Fruit fly (Drosophila melanogaster) whole organism, embryonic: ENCODE results near the gene CG5446.

Source experiments
- Abd-B ChIP-seq: fragments of 200-800 bp; sonication (Bioruptor generic); optimal IDR thresholded peaks from 2 replicates; lab custom pipeline; 2018; ENCODE audit warnings: missing biosample characterization, mild to moderate bottlenecking, missing genetic modification characterization, moderate library complexity
- Ada2b ChIP-seq: fragments of 200-800 bp; sonication (Bioruptor generic); IDR thresholded peaks from 2 replicates; pipeline ENCODE4 v1.3.6; 2022; ENCODE audit warnings: missing biosample characterization, missing genetic modification characterization
- Awh ChIP-seq: fragments of 200-800 bp; sonication (Bioruptor generic); IDR thresholded peaks from 2 replicates; pipeline ENCODE4, ENCODE4 v1.3.6; 2022; ENCODE audit warnings: missing biosample characterization, missing genetic modification characterization
- CG11247 ChIP-seq: fragments of 200-800 bp; sonication (Bioruptor generic); IDR thresholded peaks from 2 replicates; pipeline ENCODE4 v1.3.6; 2022; ENCODE audit warnings: missing biosample characterization, missing genetic modification characterization
- CG12744 ChIP-seq: fragments of 200-800 bp; sonication (Bioruptor generic); optimal IDR thresholded peaks from 2 replicates; lab custom pipeline; 2016; ENCODE audit warnings: missing biosample characterization, missing genetic modification characterization
- CG1529 ChIP-seq: fragments of 200-800 bp; sonication (Bioruptor generic); optimal IDR thresholded peaks from 3 replicates; lab custom pipeline; 2018; ENCODE audit warnings: missing biosample characterization, missing genetic modification characterization
- CG1602 ChIP-seq: fragments of 200-800 bp; sonication (Bioruptor generic); optimal IDR thresholded peaks from 3 replicates; lab custom pipeline; 2016; ENCODE audit warnings: missing biosample characterization, missing genetic modification characterization
- CG18599 ChIP-seq: fragments of 200-800 bp; sonication (Bioruptor generic); optimal IDR thresholded peaks from 3 replicates; lab custom pipeline; 2017; ENCODE audit warnings: missing biosample characterization, missing genetic modification characterization, mild to moderate bottlenecking, moderate library complexity, missing genetic modification reagents
- CG2199 ChIP-seq: fragments of 200-800 bp; sonication (Bioruptor generic); IDR thresholded peaks from 3 replicates; pipeline ENCODE4 v1.3.6; 2022; ENCODE audit warnings: missing biosample characterization, missing genetic modification characterization
- CG2678 ChIP-seq: fragments of 200-800 bp; sonication (Bioruptor generic); optimal IDR thresholded peaks from 3 replicates; lab custom pipeline; 2019; ENCODE audit warnings: missing biosample characterization, mild to moderate bottlenecking, missing genetic modification characterization, moderate library complexity
- CG32767 ChIP-seq: fragments of 200-800 bp; sonication (Bioruptor generic); IDR thresholded peaks from 2 replicates; pipeline ENCODE4 v1.3.6; 2022; ENCODE audit warnings: missing biosample characterization, missing genetic modification characterization
- CG34224 ChIP-seq: fragments of 200-800 bp; sonication (Bioruptor generic); IDR thresholded peaks from 3 replicates; pipeline ENCODE4 v1.3.6; 2022; ENCODE audit warnings: missing biosample characterization, missing genetic modification characterization; ENCODE audit not compliant: partially characterized antibody
- CG4282 ChIP-seq: fragments of 200-800 bp; sonication (Bioruptor generic); optimal IDR thresholded peaks from 2 replicates; lab custom pipeline; 2016; ENCODE audit warnings: missing biosample characterization, missing genetic modification characterization
- CG4404 ChIP-seq: fragments of 200-800 bp; sonication (Bioruptor generic); IDR thresholded peaks from 2 replicates; pipeline ENCODE4 v1.3.6; 2022; ENCODE audit warnings: missing biosample characterization, missing genetic modification characterization
- CG4854 ChIP-seq: fragments of 200-800 bp; sonication (Bioruptor generic); optimal IDR thresholded peaks from 2 replicates; lab custom pipeline; 2016; ENCODE audit warnings: missing biosample characterization, missing genetic modification characterization, inconsistent platforms
- CG5180 ChIP-seq: fragments of 200-800 bp; sonication (Bioruptor generic); optimal IDR thresholded peaks from 3 replicates; lab custom pipeline; 2017; ENCODE audit warnings: missing biosample characterization, missing genetic modification characterization, mild to moderate bottlenecking, moderate library complexity, missing genetic modification reagents
- CG7928 ChIP-seq: fragments of 200-800 bp; sonication (Bioruptor generic); optimal IDR thresholded peaks from 2 replicates; lab custom pipeline; 2017; ENCODE audit warnings: missing biosample characterization, mild to moderate bottlenecking, missing genetic modification characterization
- CG8089 ChIP-seq: fragments of 200-800 bp; sonication (Bioruptor generic); optimal IDR thresholded peaks from 3 replicates; lab custom pipeline; 2016; ENCODE audit warnings: missing biosample characterization, missing genetic modification characterization
- CTCF ChIP-seq: fragments of 200-800 bp; sonication (Bioruptor generic); optimal IDR thresholded peaks from 2 replicates; lab custom pipeline; 2017; ENCODE audit warnings: missing biosample characterization, mild to moderate bottlenecking, missing genetic modification characterization, moderate library complexity
- D19A ChIP-seq: fragments of 200-800 bp; optimal IDR thresholded peaks from 3 replicates; lab custom pipeline; 2019; ENCODE audit warnings: missing biosample characterization, mild to moderate bottlenecking, missing genetic modification characterization, moderate library complexity
- Dll ChIP-seq: fragments of 200-800 bp; sonication (Bioruptor generic); IDR thresholded peaks from 4 replicates; pipeline ENCODE4 v1.3.6; 2022; ENCODE audit warnings: missing biosample characterization, missing genetic modification characterization; ENCODE audit not compliant: partially characterized antibody
- Eip74EF ChIP-seq, 2 experiments: fragments of 200-800 bp in 1 of 2; fragments of >200 bp in 1 of 2; sonication (Bioruptor generic) in 1 of 2; optimal IDR thresholded peaks; 2 replicates each; lab custom pipeline; 2017 to 2019; ENCODE audit warnings: missing biosample characterization in 2 of 2, missing genetic modification characterization in 2 of 2, mild to moderate bottlenecking in 1 of 2, moderate library complexity in 1 of 2
- GATAe ChIP-seq: fragments of 200-800 bp; sonication (Bioruptor generic); conservative IDR thresholded peaks from 2 replicates; pipeline ENCODE4 v1.3.6; 2022; ENCODE audit warnings: missing biosample characterization, missing genetic modification characterization
- Hand ChIP-seq: fragments of 200-800 bp; sonication (Bioruptor generic); optimal IDR thresholded peaks from 2 replicates; lab custom pipeline; 2017; ENCODE audit warnings: mild to moderate bottlenecking, missing biosample characterization, missing genetic modification reagents, missing genetic modification characterization
- Lim3 ChIP-seq: fragments of 200-800 bp; sonication (Bioruptor generic); IDR thresholded peaks from 2 replicates; pipeline ENCODE4 v1.3.6; 2022; ENCODE audit warnings: missing biosample characterization, missing genetic modification characterization
- Med ChIP-seq: fragments of 200-800 bp; sonication (Bioruptor generic); peaks from one replicate; lab custom pipeline; 2016; ENCODE audit warnings: missing biosample characterization, missing genetic modification characterization, mild to moderate bottlenecking, inconsistent platforms, moderate library complexity
- NFAT ChIP-seq: fragments of 200-800 bp; sonication (Bioruptor generic); IDR thresholded peaks from 2 replicates; pipeline ENCODE4 v1.3.6; 2022; ENCODE audit warnings: missing biosample characterization, missing genetic modification characterization
- Rx ChIP-seq: fragments of 200-800 bp; sonication (Bioruptor generic); IDR thresholded peaks from 2 replicates; pipeline ENCODE4 v1.3.6; 2022; ENCODE audit warnings: missing biosample characterization, missing genetic modification characterization
- Spps ChIP-seq: fragments of 200-800 bp; sonication (Bioruptor generic); optimal IDR thresholded peaks from 2 replicates; lab custom pipeline; 2018; ENCODE audit warnings: missing biosample characterization, mild to moderate bottlenecking, missing genetic modification characterization
- Xrp1 ChIP-seq: fragments of 200-800 bp; sonication (Bioruptor generic); IDR thresholded peaks from 2 replicates; pipeline ENCODE4 v1.3.6; 2022; ENCODE audit warnings: missing biosample characterization, missing genetic modification characterization
- al ChIP-seq: fragments of 200-800 bp; sonication (Bioruptor generic); IDR thresholded peaks from 2 replicates; pipeline ENCODE4 v1.3.6; 2022; ENCODE audit warnings: missing biosample characterization, missing genetic modification characterization
- aop ChIP-seq: fragments of 200-800 bp; sonication (Bioruptor generic); IDR thresholded peaks from 2 replicates; pipeline ENCODE4 v1.3.6; 2022; ENCODE audit warnings: missing biosample characterization, missing genetic modification characterization
- ara ChIP-seq: fragments of 200-800 bp; sonication (Bioruptor generic); IDR thresholded peaks from 2 replicates; pipeline ENCODE4 v1.3.6; 2022; ENCODE audit warnings: missing biosample characterization, missing genetic modification characterization
- ato ChIP-seq: fragments of 200-800 bp; sonication (Bioruptor generic); IDR thresholded peaks from 2 replicates; pipeline ENCODE4 v1.3.6; 2022; ENCODE audit warnings: missing biosample characterization, missing genetic modification characterization; ENCODE audit not compliant: partially characterized antibody
- cad ChIP-seq: fragments of >200 bp; optimal IDR thresholded peaks from 2 replicates; lab custom pipeline; 2017; ENCODE audit warnings: missing biosample characterization, missing genetic modification characterization
- crol ChIP-seq: fragments of 200-800 bp; sonication (Bioruptor generic); IDR thresholded peaks from 2 replicates; pipeline ENCODE4 v1.3.6; 2022; ENCODE audit warnings: missing biosample characterization, missing genetic modification characterization
- grau ChIP-seq: fragments of 200-800 bp; optimal IDR thresholded peaks from 3 replicates; lab custom pipeline; 2019; ENCODE audit warnings: missing biosample characterization, mild to moderate bottlenecking, missing genetic modification characterization, moderate library complexity
- grn ChIP-seq: fragments of 200-800 bp; sonication (Bioruptor generic); optimal IDR thresholded peaks from 3 replicates; lab custom pipeline; 2017; ENCODE audit warnings: missing biosample characterization, missing genetic modification characterization
- inv ChIP-seq: fragments of 200-800 bp; sonication (Bioruptor generic); IDR thresholded peaks from 2 replicates; pipeline ENCODE4 v1.3.6; 2022; ENCODE audit warnings: missing biosample characterization, missing genetic modification characterization; ENCODE audit not compliant: partially characterized antibody
- kni ChIP-seq: fragments of 200-800 bp; sonication (Bioruptor generic); optimal IDR thresholded peaks from 3 replicates; lab custom pipeline; 2017; ENCODE audit warnings: mild to moderate bottlenecking, missing biosample characterization, missing genetic modification reagents, missing genetic modification characterization
- lab ChIP-seq: fragments of 200-800 bp; sonication (Bioruptor generic); optimal IDR thresholded peaks from 3 replicates; lab custom pipeline; 2017; ENCODE audit warnings: missing biosample characterization, missing genetic modification characterization, mild to moderate bottlenecking, moderate library complexity, missing genetic modification reagents
- mirr ChIP-seq: fragments of 200-800 bp; sonication (Bioruptor generic); optimal IDR thresholded peaks from 3 replicates; lab custom pipeline; 2018; ENCODE audit warnings: missing biosample characterization, mild to moderate bottlenecking, missing genetic modification characterization
- nerfin-2 ChIP-seq: fragments of 200-800 bp; sonication (Bioruptor generic); IDR thresholded peaks from 2 replicates; pipeline ENCODE4 v1.3.6; 2022; ENCODE audit warnings: missing biosample characterization, missing genetic modification characterization; ENCODE audit not compliant: partially characterized antibody
- peb ChIP-seq: fragments of 200-800 bp; sonication (Bioruptor generic); IDR thresholded peaks from 2 replicates; pipeline ENCODE4 v1.3.6; 2022; ENCODE audit warnings: missing biosample characterization, missing genetic modification characterization
- prd ChIP-seq, 3 experiments: fragments of >200 bp in 2 of 3; fragments of 200-800 bp in 1 of 3; sonication (Bioruptor generic) in 1 of 3; optimal IDR thresholded peaks in 2 of 3; IDR thresholded peaks in 1 of 3; 2 replicates in 2 of 3; 3 replicates in 1 of 3; pipeline versions ENCODE4 v1.3.6 to Lab custom; 2017 to 2022; ENCODE audit warnings: missing biosample characterization in 1 of 3, missing genetic modification characterization in 1 of 3
- row ChIP-seq: fragments of 200-800 bp; sonication (Bioruptor generic); IDR thresholded peaks from 3 replicates; pipeline ENCODE4 v1.3.6; 2022; ENCODE audit warnings: missing biosample characterization, missing genetic modification characterization
- stwl ChIP-seq: fragments of 200-800 bp; sonication (Bioruptor generic); optimal IDR thresholded peaks from 3 replicates; lab custom pipeline; 2018; ENCODE audit warnings: missing biosample characterization, mild to moderate bottlenecking, missing genetic modification characterization, moderate library complexity
- tio ChIP-seq: fragments of 200-800 bp; sonication (Bioruptor generic); optimal IDR thresholded peaks from 2 replicates; lab custom pipeline; 2017; ENCODE audit warnings: missing biosample characterization, missing genetic modification characterization, inconsistent platforms
- trh ChIP-seq: fragments of 200-800 bp; sonication (Bioruptor generic); optimal IDR thresholded peaks from 2 replicates; lab custom pipeline; 2016; ENCODE audit warnings: missing biosample characterization, missing genetic modification characterization
- yki ChIP-seq: fragments of >200 bp; optimal IDR thresholded peaks from 3 replicates; lab custom pipeline; 2018
- zen ChIP-seq: fragments of 200-800 bp; sonication (Bioruptor generic); optimal IDR thresholded peaks from 3 replicates; lab custom pipeline; 2018; ENCODE audit warnings: missing biosample characterization, mild to moderate bottlenecking, missing genetic modification characterization, moderate library complexity

The CG5446 gene

dm6 chr2L:12473583-12473982 is 46.1 kb upstream of the CG5446 start (continued):
- TF ChIP-seq Abd-B (GFP tag; lab: Kevin White, UChicago), result no peak
- no peak for TF ChIP-seq ato
- peak; percentile 34 for TF ChIP-seq CG18599 (GFP tag; lab: Kevin White, UChicago)
- TF ChIP-seq mirr, result peak; percentile 60
- TF ChIP-seq CG4282 (GFP tag; lab: Kevin White, UChicago), result no peak
- peak; percentile 4 for TF ChIP-seq CG5180
- no peak for TF ChIP-seq CG1529 (GFP tag; lab: Kevin White, UChicago)
- no peak for TF ChIP-seq grau
- peak; percentile 53 for TF ChIP-seq lab (GFP tag; lab: Kevin White, UChicago)
- peak; percentile 13 for TF ChIP-seq CG7928 (GFP tag; lab: Kevin White, UChicago)
- no peak for TF ChIP-seq aop (GFP tag; lab: Robert Waterston, UW)
- TF ChIP-seq NFAT (GFP tag; lab: Robert Waterston, UW), result no peak
- TF ChIP-seq Rx (GFP tag; lab: Robert Waterston, UW), result no peak
- TF ChIP-seq Lim3, result no peak
- TF ChIP-seq GATAe (GFP tag; lab: Robert Waterston, UW), result 0 out of 2 replicates have a peak, but pooled peaks have one; percentile 16
- TF ChIP-seq CG2199 (GFP tag; lab: Robert Waterston, UW), result peak; percentile 85
- no peak for TF ChIP-seq CG11247 (GFP tag; lab: Robert Waterston, UW)
- no peak for TF ChIP-seq CG8089 (GFP tag; lab: Kevin White, UChicago)
- TF ChIP-seq, all 482 proteins: peak for 27

- TF ChIP-seq Eip74EF (GFP tag; optimal IDR thresholded peaks at IDR 0.05; lab: Kevin White, UChicago) (no peak), Spps (no peak), CG32767 (GFP tag; lab: Robert Waterston, UW) (no peak), prd (optimal IDR thresholded peaks at IDR 0.05; lab: Kevin White, UChicago) (no peak), prd (GFP tag; IDR thresholded peaks at IDR 0.05; lab: Robert Waterston, UW) (0 out of 3 replicates have a peak, but pooled peaks have one; percentile 13), D19A (tag; lab: Kevin White, UChicago) (no peak), CG4854 (no peak), stwl (tag; lab: Kevin White, UChicago) (peak; percentile 35), al (GFP tag; lab: Robert Waterston, UW) (no peak), Hand (no peak), CG34224 (GFP tag; lab: Robert Waterston, UW) (0 out of 3 replicates have a peak, but pooled peaks have one; percentile 22), nerfin-2 (GFP tag; lab: Robert Waterston, UW) (no peak), CG4404 (GFP tag; lab: Robert Waterston, UW) (no peak), cad (no peak), Xrp1 (no peak), CG1602 (GFP tag; lab: Kevin White, UChicago) (no peak), tio (GFP tag; lab: Kevin White, UChicago) (no peak), zen (peak; percentile 83), CG12744 (GFP tag; lab: Kevin White, UChicago) (no peak), Med (GFP tag; lab: Kevin White, UChicago) (peak; percentile 34), Awh (GFP tag; lab: Robert Waterston, UW) (0 out of 2 replicates have a peak, but pooled peaks have one; percentile 21), Ada2b (no peak), lab (GFP tag; lab: Kevin White, UChicago) (no peak), ara (no peak), trh (GFP tag; lab: Kevin White, UChicago) (no peak), inv (GFP tag; lab: Robert Waterston, UW) (no peak), kni (GFP tag; lab: Kevin White, UChicago) (no peak), CTCF (GFP tag; lab: Kevin White, UChicago) (no peak), grn (GFP tag; lab: Kevin White, UChicago) (peak; percentile 68), peb (GFP tag; lab: Robert Waterston, UW) (no peak), crol (GFP tag; lab: Robert Waterston, UW) (no peak), row (GFP tag; lab: Robert Waterston, UW) (peak; percentile 29; the same call in 1 of the 3 replicates), CG2678 (tag; lab: Kevin White, UChicago) (no peak), mirr (no peak), yki (no peak), Dll (GFP tag; lab: Robert Waterston, UW) (peak; percentile 48; the same call in 2 of the 4 replicates)
Observed at dm6 chr2L:12472988-12473387, 45.5 kb upstream of the CG5446 start.
